Comparison of ENCODE assay signal across 1 fruit fly cellular context in the genomic region with DNA sequence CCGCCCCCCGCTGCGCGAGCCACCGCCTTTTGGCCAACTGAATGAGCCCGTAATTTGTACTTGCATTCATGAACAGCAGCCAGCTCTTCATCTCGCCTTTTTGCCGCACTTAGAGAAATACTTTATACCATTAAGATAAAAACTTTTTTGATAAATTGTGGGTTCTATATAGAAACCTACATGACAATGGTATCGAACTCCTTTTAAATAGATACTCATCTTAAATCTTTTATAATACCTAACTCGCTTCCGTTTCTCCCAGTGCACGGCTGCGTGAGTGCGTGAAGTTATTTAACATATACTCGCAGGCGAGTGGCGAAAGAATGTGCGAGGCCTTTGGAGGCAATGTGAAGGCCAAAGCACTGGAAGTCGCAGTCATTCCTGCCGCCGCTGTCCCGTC.
TF ChIP-seq lines count a peak whose summit lies in the region.

No protein-coding gene starts in this region.

TF ChIP-seq in whole organism, embryonic, 481 proteins besides CTCF, POLR2A, EP300 and RAD21 (continued from another document and continues in another):
- TF ChIP-seq toy (GFP tag; IDR thresholded peaks at IDR 0.05; lab: Robert Waterston, UW) (no peak), CG7556 (GFP tag; optimal IDR thresholded peaks at IDR 0.05; lab: Kevin White, UChicago) (peak; percentile 43), CG2678 (tag; optimal IDR thresholded peaks at IDR 0.05; lab: Kevin White, UChicago) (peak; percentile 60), CG18764 (GFP tag; optimal IDR thresholded peaks at IDR 0.05; lab: Kevin White, UChicago) (no peak), luna (GFP tag; optimal IDR thresholded peaks at IDR 0.05; lab: Kevin White, UChicago) (no peak), BEAF-32 (GFP tag; optimal IDR thresholded peaks at IDR 0.05; lab: Kevin White, UChicago) (no peak), mam (GFP tag; optimal IDR thresholded peaks at IDR 0.05; lab: Kevin White, UChicago) (no peak), ac (GFP tag; optimal IDR thresholded peaks at IDR 0.05; lab: Kevin White, UChicago) (no peak), PHDP (tag; optimal IDR thresholded peaks at IDR 0.05; lab: Kevin White, UChicago) (peak; percentile 35), CG17385 (GFP tag; optimal IDR thresholded peaks at IDR 0.05; lab: Kevin White, UChicago) (peak; percentile 12), Dek (tag; optimal IDR thresholded peaks at IDR 0.05; lab: Kevin White, UChicago) (peak; percentile 15), sob (GFP tag; IDR thresholded peaks at IDR 0.05; lab: Robert Waterston, UW) (no peak), fu2 (GFP tag; optimal IDR thresholded peaks at IDR 0.05; lab: Kevin White, UChicago) (no peak), Mad (GFP tag; optimal IDR thresholded peaks at IDR 0.05; lab: Kevin White, UChicago) (no peak), MBD-R2 (GFP tag; IDR thresholded peaks at IDR 0.05; lab: Robert Waterston, UW) (no peak), CG17829 (tag; optimal IDR thresholded peaks at IDR 0.05; lab: Kevin White, UChicago) (no peak), CG4854 (GFP tag; optimal IDR thresholded peaks at IDR 0.05; lab: Kevin White, UChicago) (no peak), so (GFP tag; IDR thresholded peaks at IDR 0.05; lab: Robert Waterston, UW) (no peak), CG11695 (GFP tag; IDR thresholded peaks at IDR 0.05; lab: Robert Waterston, UW) (peak; percentile 40; the same call in 1 of the 3 replicates), CG4617 (GFP tag; optimal IDR thresholded peaks at IDR 0.05; lab: Kevin White, UChicago; ENCODE audit: borderline replicate concordance) (no peak), CHES-1-like (GFP tag; optimal IDR thresholded peaks at IDR 0.05; lab: Kevin White, UChicago) (no peak), sqz (GFP tag; optimal IDR thresholded peaks at IDR 0.05; lab: Kevin White, UChicago) (no peak), gfzf (GFP tag; optimal IDR thresholded peaks at IDR 0.05; lab: Kevin White, UChicago) (no peak), dpn (GFP tag; optimal IDR thresholded peaks at IDR 0.05; lab: Kevin White, UChicago) (no peak), CG7963 (GFP tag; IDR thresholded peaks at IDR 0.05; lab: Robert Waterston, UW; ENCODE audit: partially characterized antibody) (no peak), unpg (GFP tag; optimal IDR thresholded peaks at IDR 0.05; lab: Kevin White, UChicago) (peak; percentile 55), CG12219 (GFP tag; optimal IDR thresholded peaks at IDR 0.05; lab: Kevin White, UChicago) (no peak), vvl (GFP tag; IDR thresholded peaks at IDR 0.05; lab: Robert Waterston, UW) (peak; percentile 38), CG16815 (GFP tag; optimal IDR thresholded peaks at IDR 0.05; lab: Kevin White, UChicago) (no peak), Hsf (GFP tag; optimal IDR thresholded peaks at IDR 0.05; lab: Kevin White, UChicago) (peak; percentile 22), lmd (GFP tag; IDR thresholded peaks at IDR 0.05; lab: Robert Waterston, UW) (peak; percentile 36; the same call in 1 of the 2 replicates), CG2712 (tag; optimal IDR thresholded peaks at IDR 0.05; lab: Kevin White, UChicago) (peak; percentile 61), Xrp1 (GFP tag; IDR thresholded peaks at IDR 0.05; lab: Robert Waterston, UW) (peak; percentile 50; the same call in 1 of the 2 replicates), abd-A (tag; optimal IDR thresholded peaks at IDR 0.05; lab: Kevin White, UChicago) (no peak), CG17612 (GFP tag; IDR thresholded peaks at IDR 0.05; lab: Robert Waterston, UW) (no peak), CG12155 (GFP tag; optimal IDR thresholded peaks at IDR 0.05; lab: Kevin White, UChicago) (peak; percentile 9), jumu (GFP tag; optimal IDR thresholded peaks at IDR 0.05; lab: Kevin White, UChicago) (no peak), phol (tag; optimal IDR thresholded peaks at IDR 0.05; lab: Kevin White, UChicago) (peak; percentile 34), bbx (GFP tag; IDR thresholded peaks at IDR 0.05; lab: Robert Waterston, UW; ENCODE audit: partially characterized antibody) (no peak), Hmx (GFP tag; optimal IDR thresholded peaks at IDR 0.05; lab: Kevin White, UChicago) (no peak), CG10274 (GFP tag; optimal IDR thresholded peaks at IDR 0.05; lab: Kevin White, UChicago) (no peak), Hr51 (GFP tag; optimal IDR thresholded peaks at IDR 0.05; lab: Kevin White, UChicago) (peak in 1 of 2 experiments; percentile 51), CG33213 (GFP tag; optimal IDR thresholded peaks at IDR 0.05; lab: Kevin White, UChicago) (no peak), Side (GFP tag; optimal IDR thresholded peaks at IDR 0.05; lab: Kevin White, UChicago) (no peak), CG31388 (GFP tag; optimal IDR thresholded peaks at IDR 0.05; lab: Kevin White, UChicago) (no peak), sug (tag; optimal IDR thresholded peaks at IDR 0.05; lab: Kevin White, UChicago) (no peak), scrt (GFP tag; optimal IDR thresholded peaks at IDR 0.05; lab: Kevin White, UChicago) (peak; percentile 25), az2 (GFP tag; optimal IDR thresholded peaks at IDR 0.05; lab: Kevin White, UChicago) (peak; percentile 40), Trl (optimal IDR thresholded peaks at IDR 0.05; lab: Kevin White, UChicago) (no peak), Trl (GFP tag; optimal IDR thresholded peaks at IDR 0.05; lab: Kevin White, UChicago) (no peak), Deaf1 (tag; optimal IDR thresholded peaks at IDR 0.05; lab: Kevin White, UChicago) (peak; percentile 11), Nf-YA (GFP tag; IDR thresholded peaks at IDR 0.05; lab: Robert Waterston, UW) (no peak), GATAe (GFP tag; conservative IDR thresholded peaks at IDR 0.05; lab: Robert Waterston, UW) (no peak), aop (GFP tag; IDR thresholded peaks at IDR 0.05; lab: Robert Waterston, UW) (no peak), CG13775 (GFP tag; optimal IDR thresholded peaks at IDR 0.05; lab: Kevin White, UChicago) (peak; percentile 10), H15 (GFP tag; IDR thresholded peaks at IDR 0.05; lab: Robert Waterston, UW) (0 out of 3 replicates have a peak, but pooled peaks have one; percentile 17), cato (GFP tag; optimal IDR thresholded peaks at IDR 0.05; lab: Kevin White, UChicago; ENCODE audit: borderline replicate concordance) (no peak), Ravus (GFP tag; IDR thresholded peaks at IDR 0.05; lab: Robert Waterston, UW) (no peak), pb (GFP tag; optimal IDR thresholded peaks at IDR 0.05; lab: Kevin White, UChicago) (no peak), CG7786 (GFP tag; optimal IDR thresholded peaks at IDR 0.05; lab: Kevin White, UChicago) (no peak), CG1602 (GFP tag; optimal IDR thresholded peaks at IDR 0.05; lab: Kevin White, UChicago) (no peak), CrebB (tag; optimal IDR thresholded peaks at IDR 0.05; lab: Kevin White, UChicago) (no peak), Scr (GFP tag; IDR thresholded peaks at IDR 0.05; lab: Robert Waterston, UW; ENCODE audit: partially characterized antibody) (no peak), fd96Cb (tag; optimal IDR thresholded peaks at IDR 0.05; lab: Kevin White, UChicago) (peak; percentile 14), CG9437 (GFP tag; optimal IDR thresholded peaks at IDR 0.05; lab: Kevin White, UChicago) (no peak), gsb (GFP tag; IDR thresholded peaks at IDR 0.05; lab: Robert Waterston, UW) (no peak), CG5245 (GFP tag; optimal IDR thresholded peaks at IDR 0.05; lab: Kevin White, UChicago) (no peak), Awh (GFP tag; IDR thresholded peaks at IDR 0.05; lab: Robert Waterston, UW) (no peak), HLH54F (GFP tag; optimal IDR thresholded peaks at IDR 0.05; lab: Kevin White, UChicago) (no peak), maf-S (GFP tag; optimal IDR thresholded peaks at IDR 0.05; lab: Kevin White, UChicago) (no peak), Poxn (GFP tag; IDR thresholded peaks at IDR 0.05; lab: Robert Waterston, UW) (no peak), Oli (tag; optimal IDR thresholded peaks at IDR 0.05; lab: Kevin White, UChicago) (peak; percentile 26), dati (GFP tag; IDR thresholded peaks at IDR 0.05; lab: Robert Waterston, UW) (no peak), bowl (GFP tag; IDR thresholded peaks at IDR 0.05; lab: Robert Waterston, UW) (no peak), tgo (GFP tag; IDR thresholded peaks at IDR 0.05; lab: Robert Waterston, UW) (peak; percentile 35; the same call in 2 of the 3 replicates), Fer3 (tag; optimal IDR thresholded peaks at IDR 0.05; lab: Kevin White, UChicago) (peak; percentile 44), Antp (GFP tag; optimal IDR thresholded peaks at IDR 0.05; lab: Kevin White, UChicago) (no peak), cas (GFP tag; IDR thresholded peaks at IDR 0.05; lab: Robert Waterston, UW) (no peak), br (optimal IDR thresholded peaks at IDR 0.05; lab: Kevin White, UChicago) (no peak), sim (GFP tag; IDR thresholded peaks at IDR 0.05; lab: Robert Waterston, UW) (no peak), mld (GFP tag; IDR thresholded peaks at IDR 0.05; lab: Robert Waterston, UW; ENCODE audit: partially characterized antibody) (no peak), B-H2 (GFP tag; optimal IDR thresholded peaks at IDR 0.05; lab: Kevin White, UChicago) (no peak), dysf (GFP tag; IDR thresholded peaks at IDR 0.05; lab: Robert Waterston, UW) (peak; percentile 48; the same call in 1 of the 3 replicates), CG1603 (tag; optimal IDR thresholded peaks at IDR 0.05; lab: Kevin White, UChicago) (peak; percentile 50), sisA (GFP tag; IDR thresholded peaks at IDR 0.05; lab: Robert Waterston, UW) (peak; percentile 33; the same call in 1 of the 2 replicates), CG16779 (GFP tag; IDR thresholded peaks at IDR 0.05; lab: Robert Waterston, UW) (no peak), hb (GFP tag; IDR thresholded peaks at IDR 0.05; lab: Robert Waterston, UW; ENCODE audit: partially characterized antibody) (no peak), nau (GFP tag; optimal IDR thresholded peaks at IDR 0.05; lab: Kevin White, UChicago) (no peak), kah (GFP tag; optimal IDR thresholded peaks at IDR 0.05; lab: Kevin White, UChicago) (no peak), bcd (GFP tag; optimal IDR thresholded peaks at IDR 0.05; lab: Kevin White, UChicago) (no peak), crol (GFP tag; IDR thresholded peaks at IDR 0.05; lab: Robert Waterston, UW) (no peak), D (optimal IDR thresholded peaks at IDR 0.05; lab: Kevin White, UChicago) (no peak), D (GFP tag; optimal IDR thresholded peaks at IDR 0.05; lab: Kevin White, UChicago) (no peak), Nf-YB (GFP tag; optimal IDR thresholded peaks at IDR 0.05; lab: Kevin White, UChicago) (no peak), ind (GFP tag; optimal IDR thresholded peaks at IDR 0.05; lab: Kevin White, UChicago) (peak; percentile 49), MTF-1 (GFP tag; optimal IDR thresholded peaks at IDR 0.05; lab: Kevin White, UChicago; ENCODE audit: borderline replicate concordance) (no peak), zen2 (GFP tag; IDR thresholded peaks at IDR 0.05; lab: Robert Waterston, UW; ENCODE audit: partially characterized antibody) (no peak), lilli (GFP tag; optimal IDR thresholded peaks at IDR 0.05; lab: Kevin White, UChicago) (peak; percentile 33), ssp (GFP tag; IDR thresholded peaks at IDR 0.05; lab: Robert Waterston, UW) (no peak), Blimp-1 (GFP tag; optimal IDR thresholded peaks at IDR 0.05; lab: Kevin White, UChicago) (peak; percentile 30), Gug (GFP tag; IDR thresholded peaks at IDR 0.05; lab: Robert Waterston, UW) (no peak), chn (GFP tag; optimal IDR thresholded peaks at IDR 0.05; lab: Kevin White, UChicago) (no peak), CG9932 (GFP tag; IDR thresholded peaks at IDR 0.05; lab: Robert Waterston, UW) (no peak), CG4424 (GFP tag; optimal IDR thresholded peaks at IDR 0.05; lab: Kevin White, UChicago) (peak; percentile 45), CG11456 (GFP tag; IDR thresholded peaks at IDR 0.05; lab: Robert Waterston, UW) (peak; percentile 64; the same call in 1 of the 3 replicates), CG8388 (GFP tag; optimal IDR thresholded peaks at IDR 0.05; lab: Kevin White, UChicago) (peak; percentile 20), CG16813 (GFP tag; IDR thresholded peaks at IDR 0.05; lab: Robert Waterston, UW; ENCODE audit: partially characterized antibody) (no peak), disco-r (GFP tag; optimal IDR thresholded peaks at IDR 0.05; lab: Kevin White, UChicago) (no peak), B-H1 (GFP tag; IDR thresholded peaks at IDR 0.05; lab: Robert Waterston, UW) (no peak), CG18619 (GFP tag; optimal IDR thresholded peaks at IDR 0.05; lab: Kevin White, UChicago) (peak; percentile 7), zen (tag; optimal IDR thresholded peaks at IDR 0.05; lab: Kevin White, UChicago) (peak; percentile 1), CG14014 (GFP tag; IDR thresholded peaks at IDR 0.05; lab: Robert Waterston, UW) (no peak), CG9876 (GFP tag; optimal IDR thresholded peaks at IDR 0.05; lab: Kevin White, UChicago) (no peak), zfh2 (GFP tag; optimal IDR thresholded peaks at IDR 0.05; lab: Kevin White, UChicago) (no peak), CG2199 (GFP tag; IDR thresholded peaks at IDR 0.05; lab: Robert Waterston, UW) (no peak), Hr39 (optimal IDR thresholded peaks at IDR 0.05; lab: Kevin White, UChicago) (no peak), CG10147 (GFP tag; optimal IDR thresholded peaks at IDR 0.05; lab: Kevin White, UChicago) (peak; percentile 38), CG8765 (GFP tag; IDR thresholded peaks at IDR 0.05; lab: Robert Waterston, UW) (no peak), CG4282 (GFP tag; optimal IDR thresholded peaks at IDR 0.05; lab: Kevin White, UChicago) (no peak), fd64A (GFP tag; optimal IDR thresholded peaks at IDR 0.05; lab: Kevin White, UChicago) (no peak), ftz-f1 (GFP tag; optimal IDR thresholded peaks at IDR 0.05; lab: Kevin White, UChicago) (no peak), CG17361 (GFP tag; IDR thresholded peaks at IDR 0.05; lab: Robert Waterston, UW) (peak; percentile 35; the same call in 1 of the 3 replicates), mirr (GFP tag; optimal IDR thresholded peaks at IDR 0.05; lab: Kevin White, UChicago) (no peak), CG17568 (GFP tag; optimal IDR thresholded peaks at IDR 0.05; lab: Kevin White, UChicago) (no peak), row (GFP tag; IDR thresholded peaks at IDR 0.05; lab: Robert Waterston, UW) (peak; percentile 59), CG1024 (GFP tag; IDR thresholded peaks at IDR 0.05; lab: Robert Waterston, UW) (0 out of 2 replicates have a peak, but pooled peaks have one; percentile 10), CG17912 (GFP tag; optimal IDR thresholded peaks at IDR 0.05; lab: Kevin White, UChicago) (no peak), p53 (GFP tag; optimal IDR thresholded peaks at IDR 0.05; lab: Kevin White, UChicago) (no peak), CG7357 (GFP tag; IDR thresholded peaks at IDR 0.05; lab: Robert Waterston, UW) (no peak), Dref (GFP tag; IDR thresholded peaks at IDR 0.05; lab: Robert Waterston, UW) (no peak)
